Worm (Caenorhabditis elegans) whole organism, L2 larva: ENCODE data around the gene T27C5.10.

Source experiments
- C34F6.9 ChIP-seq: fragments of 150-350 bp; optimal IDR thresholded peaks from 2 replicates; lab custom pipeline; 2014; ENCODE audit warnings: missing biosample characterization, missing genetic modification characterization
- F13H6.1 ChIP-seq: sonication (generic microtip); optimal IDR thresholded peaks from 2 replicates; lab custom pipeline; 2016; ENCODE audit warnings: missing genetic modification characterization, missing compliant biosample characterization
- R02D3.7 ChIP-seq: fragments of 150-350 bp; optimal IDR thresholded peaks from 2 replicates; lab custom pipeline; 2014; ENCODE audit warnings: missing biosample characterization, missing genetic modification characterization
- alr-1 ChIP-seq: fragments of 150-350 bp; optimal IDR thresholded peaks from 2 replicates; lab custom pipeline; 2014; ENCODE audit warnings: missing biosample characterization, missing genetic modification characterization
- ama-1 ChIP-seq: fragments of 150-350 bp; optimal IDR thresholded peaks from 2 replicates; lab custom pipeline; 2018; ENCODE audit warnings: inconsistent platforms
- blmp-1 ChIP-seq: sonication (generic microtip); optimal IDR thresholded peaks from 2 replicates; lab custom pipeline; 2017; ENCODE audit warnings: missing genetic modification characterization, mild to moderate bottlenecking, missing compliant biosample characterization, antibody characterized with exemption, moderate library complexity; ENCODE audit not compliant: insufficient read depth
- ceh-82 ChIP-seq: fragments of 150-350 bp; optimal IDR thresholded peaks from 2 replicates; lab custom pipeline; 2014; ENCODE audit warnings: missing biosample characterization, missing genetic modification characterization
- crh-2 ChIP-seq: sonication (generic microtip); optimal IDR thresholded peaks from 2 replicates; lab custom pipeline; 2017; ENCODE audit warnings: missing biosample characterization, missing genetic modification characterization
- dmd-4 ChIP-seq: sonication (generic microtip); optimal IDR thresholded peaks from 2 replicates; lab custom pipeline; 2017; ENCODE audit warnings: missing biosample characterization, missing genetic modification characterization
- egl-27 ChIP-seq: sonication (generic microtip); optimal IDR thresholded peaks from 3 replicates; lab custom pipeline; 2017; ENCODE audit warnings: missing biosample characterization, missing genetic modification reagents, missing genetic modification characterization
- elt-1 ChIP-seq: fragments of 150-350 bp; optimal IDR thresholded peaks from 2 replicates; lab custom pipeline; 2014; ENCODE audit warnings: missing biosample characterization, missing genetic modification characterization
- fos-1 ChIP-seq: fragments of 150-350 bp; optimal IDR thresholded peaks from 2 replicates; lab custom pipeline; 2014; ENCODE audit warnings: missing biosample characterization, missing genetic modification characterization
- lin-11 ChIP-seq: fragments of 150-350 bp; sonication (generic microtip); optimal IDR thresholded peaks from 2 replicates; lab custom pipeline; 2014; ENCODE audit warnings: missing biosample characterization, missing genetic modification characterization, inconsistent platforms, mixed read lengths
- lin-13 ChIP-seq: fragments of 150-350 bp; optimal IDR thresholded peaks from 2 replicates; lab custom pipeline; 2014; ENCODE audit warnings: missing biosample characterization, missing genetic modification reagents, missing genetic modification characterization
- lin-39 ChIP-seq: fragments of 150-350 bp; optimal IDR thresholded peaks from 2 replicates; lab custom pipeline; 2014; ENCODE audit warnings: missing biosample characterization, missing genetic modification reagents, missing genetic modification characterization
- lsy-2 ChIP-seq, 2 experiments: fragments of 150-350 bp in 1 of 2; sonication (generic microtip) in 1 of 2; optimal IDR thresholded peaks; 2 replicates each; lab custom pipeline; 2014 to 2017; ENCODE audit warnings: missing biosample characterization in 2 of 2, missing genetic modification characterization in 2 of 2
- mab-5 ChIP-seq: fragments of 150-350 bp; optimal IDR thresholded peaks from 2 replicates; lab custom pipeline; 2014; ENCODE audit warnings: missing biosample characterization, missing genetic modification characterization
- mbf-1 ChIP-seq: sonication (generic microtip); optimal IDR thresholded peaks from 2 replicates; lab custom pipeline; 2017; ENCODE audit warnings: missing biosample characterization, missing genetic modification characterization
- nhr-10 ChIP-seq: sonication (generic microtip); optimal IDR thresholded peaks from 2 replicates; lab custom pipeline; 2017; ENCODE audit warnings: missing biosample characterization, missing genetic modification characterization
- nhr-11 ChIP-seq: fragments of 150-350 bp; optimal IDR thresholded peaks from 2 replicates; lab custom pipeline; 2014; ENCODE audit warnings: missing biosample characterization, missing genetic modification characterization
- nhr-12 ChIP-seq: fragments of 150-350 bp; optimal IDR thresholded peaks from 2 replicates; lab custom pipeline; 2014; ENCODE audit warnings: missing biosample characterization, missing genetic modification characterization
- nhr-129 ChIP-seq: fragments of 150-350 bp; optimal IDR thresholded peaks from 2 replicates; lab custom pipeline; 2014; ENCODE audit warnings: missing biosample characterization, missing genetic modification characterization
- nhr-21 ChIP-seq: fragments of 150-350 bp; optimal IDR thresholded peaks from 2 replicates; lab custom pipeline; 2014; ENCODE audit warnings: missing biosample characterization, missing genetic modification characterization
- nhr-23 ChIP-seq: fragments of 150-350 bp; optimal IDR thresholded peaks from 2 replicates; lab custom pipeline; 2014; ENCODE audit warnings: missing biosample characterization, missing genetic modification reagents, missing genetic modification characterization
- nhr-237 ChIP-seq: fragments of 150-350 bp; optimal IDR thresholded peaks from 2 replicates; lab custom pipeline; 2014; ENCODE audit warnings: missing biosample characterization, missing genetic modification characterization
- nhr-25 ChIP-seq: fragments of 150-350 bp; sonication (generic microtip); optimal IDR thresholded peaks from 3 replicates; lab custom pipeline; 2014; ENCODE audit warnings: missing biosample characterization, missing genetic modification characterization
- nhr-6 ChIP-seq: fragments of 150-350 bp; optimal IDR thresholded peaks from 2 replicates; lab custom pipeline; 2014; ENCODE audit warnings: missing biosample characterization, missing genetic modification characterization
- nhr-77 ChIP-seq: fragments of 150-350 bp; optimal IDR thresholded peaks from 2 replicates; lab custom pipeline; 2014; ENCODE audit warnings: missing biosample characterization, missing genetic modification characterization
- peb-1 ChIP-seq: fragments of 150-350 bp; optimal IDR thresholded peaks from 2 replicates; lab custom pipeline; 2014; ENCODE audit warnings: missing biosample characterization, missing genetic modification characterization
- sem-4 ChIP-seq: fragments of 150-350 bp; optimal IDR thresholded peaks from 2 replicates; lab custom pipeline; 2014; ENCODE audit warnings: missing biosample characterization, missing genetic modification reagents, missing genetic modification characterization
- skn-1 ChIP-seq: sonication (generic microtip); optimal IDR thresholded peaks from 2 replicates; lab custom pipeline; 2017; ENCODE audit warnings: missing biosample characterization, missing genetic modification characterization
- sma-9 ChIP-seq, 2 experiments: fragments of 150-350 bp in 1 of 2; sonication (generic microtip) in 1 of 2; optimal IDR thresholded peaks; 2 replicates each; lab custom pipeline; 2014 to 2016; ENCODE audit warnings: missing genetic modification characterization in 2 of 2, mild to moderate bottlenecking in 1 of 2, missing biosample characterization in 1 of 2, missing compliant biosample characterization in 1 of 2, missing genetic modification reagents in 1 of 2, moderate library complexity in 1 of 2
- snpc-4 ChIP-seq: fragments of 150-350 bp; optimal IDR thresholded peaks from 2 replicates; lab custom pipeline; 2014; ENCODE audit warnings: missing biosample characterization, missing genetic modification characterization
- unc-39 ChIP-seq: fragments of 150-350 bp; optimal IDR thresholded peaks from 2 replicates; lab custom pipeline; 2014; ENCODE audit warnings: missing biosample characterization, missing genetic modification characterization
- unc-55 ChIP-seq: fragments of 150-350 bp; sonication (generic microtip); optimal IDR thresholded peaks from 3 replicates; lab custom pipeline; 2014; ENCODE audit warnings: missing biosample characterization, missing genetic modification reagents, missing genetic modification characterization
- unc-62 ChIP-seq: fragments of 150-350 bp; optimal IDR thresholded peaks from 2 replicates; lab custom pipeline; 2014; ENCODE audit warnings: missing biosample characterization, missing genetic modification reagents, missing genetic modification characterization
- ztf-1 ChIP-seq: fragments of 200-800 bp; sonication (Bioruptor generic); conservative IDR thresholded peaks from 2 replicates; pipeline ENCODE4 v1.3.6; 2022; ENCODE audit warnings: missing genetic modification characterization, missing compliant biosample characterization
- ztf-4 ChIP-seq: fragments of 150-350 bp; optimal IDR thresholded peaks from 2 replicates; lab custom pipeline; 2014; ENCODE audit warnings: missing biosample characterization, missing genetic modification characterization

T27C5.10 gene

DNA sequence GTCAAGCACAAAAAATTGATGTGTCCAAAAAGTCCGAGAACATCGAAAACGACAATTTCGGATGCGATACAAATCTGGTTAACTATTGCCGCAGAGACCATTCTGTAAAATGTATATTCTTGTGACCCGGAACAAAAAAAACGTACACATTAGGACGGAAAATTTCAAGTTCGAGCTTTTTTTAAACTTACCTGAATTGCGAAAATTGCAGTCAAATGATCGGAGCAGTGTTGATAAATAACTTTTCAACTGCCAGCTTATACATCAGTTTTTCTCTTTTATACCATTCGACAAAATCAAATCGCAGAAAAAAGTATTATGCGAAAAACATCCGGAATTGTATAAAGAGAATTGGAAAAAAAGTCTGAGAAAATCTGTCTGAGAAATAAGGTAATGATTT lies 8.4 kb upstream of the T27C5.10 start, which contains the start of gene srsx-2:
Gene srsx-2 (minus strand): TSS at position 101 of the 400 bp plus-strand sequence.
- TF ChIP-seq snpc-4: no peak
- no peak for TF ChIP-seq peb-1 (tag; lab: Kevin White, UChicago)
- no peak for TF ChIP-seq nhr-6 (tag; lab: Kevin White, UChicago)

DNA sequence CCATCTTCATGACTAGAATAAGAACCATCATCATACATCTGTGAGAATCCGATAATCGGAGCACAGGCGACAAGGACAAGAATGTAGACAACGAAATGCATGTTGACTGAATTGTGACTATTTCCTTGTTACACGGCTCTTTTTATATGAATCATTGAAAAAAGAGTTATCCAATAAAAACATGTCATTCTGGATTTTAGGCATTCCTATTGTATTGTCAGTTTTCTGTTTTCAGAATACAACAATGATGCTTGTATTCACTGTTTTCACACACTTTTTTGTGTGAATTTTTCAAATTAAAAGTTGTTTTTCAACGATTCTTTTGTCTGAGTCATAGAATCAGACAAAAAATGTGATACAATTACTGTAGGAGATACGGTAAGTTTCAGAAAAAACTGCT lies 6.5 kb upstream of the T27C5.10 start, which contains the start of gene F20E11.18:
Gene F20E11.18 (minus strand): TSS at position 101 of the 400 bp plus-strand sequence.
- no peak for TF ChIP-seq elt-1 (tag; lab: Kevin White, UChicago)
- no peak for TF ChIP-seq alr-1
- TF ChIP-seq sem-4 (tag; lab: Kevin White, UChicago): no peak
- no peak for TF ChIP-seq lin-11 (tag; lab: Kevin White, UChicago)
- no peak for TF ChIP-seq skn-1 (tag; lab: Kevin White, UChicago)
- TF ChIP-seq peb-1 (tag; lab: Kevin White, UChicago): no peak
- no peak for TF ChIP-seq nhr-12 (tag; lab: Kevin White, UChicago)
- TF ChIP-seq nhr-77 (tag; lab: Kevin White, UChicago): no peak
- no peak for TF ChIP-seq lsy-2 (tag; optimal IDR thresholded peaks at IDR 0.05; lab: Kevin White, UChicago)
- TF ChIP-seq egl-27 (tag; lab: Kevin White, UChicago): no peak
- no peak for TF ChIP-seq nhr-21 (tag; lab: Kevin White, UChicago)
- no peak for TF ChIP-seq unc-62 (GFP tag; lab: Kevin White, UChicago)
- TF ChIP-seq ama-1: no peak
- TF ChIP-seq lin-39: no peak
- TF ChIP-seq mbf-1: no peak
- no peak for TF ChIP-seq unc-39 (tag; lab: Kevin White, UChicago)
- TF ChIP-seq sma-9 (GFP tag; optimal IDR thresholded peaks at IDR 0.05; lab: Kevin White, UChicago): no peak
- no peak for TF ChIP-seq sma-9 (tag; optimal IDR thresholded peaks at IDR 0.05; lab: Kevin White, UChicago)
- TF ChIP-seq blmp-1: no peak
- TF ChIP-seq fos-1: no peak

DNA sequence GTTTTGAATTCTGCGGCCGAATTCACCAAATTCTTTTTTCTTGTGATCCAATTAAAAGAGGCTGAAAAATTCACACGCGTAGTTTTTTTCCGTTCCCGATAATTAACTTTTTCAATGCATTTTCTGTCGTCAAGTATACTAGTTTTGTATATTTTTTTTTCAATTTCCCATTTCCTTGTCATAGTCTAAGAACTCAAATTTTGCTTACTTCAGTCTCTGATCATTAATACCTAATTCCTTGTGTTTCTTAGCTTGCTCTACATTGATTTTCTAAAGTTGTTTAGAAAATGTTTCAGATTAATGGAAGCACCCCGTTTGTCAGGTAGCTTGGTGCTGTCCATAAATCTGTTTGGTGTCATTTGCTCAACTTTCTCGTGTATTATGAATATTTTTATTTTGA lies 937 bp upstream of the T27C5.10 start, which contains the start of gene srbc-27:
Gene srbc-27 (plus strand): TSS at position 301 of the 400 bp plus-strand sequence.
- no peak for TF ChIP-seq ama-1
- TF ChIP-seq nhr-77 (tag; lab: Kevin White, UChicago): no peak
- no peak for TF ChIP-seq alr-1
- TF ChIP-seq R02D3.7 (tag; lab: Kevin White, UChicago): no peak
- TF ChIP-seq ceh-82: no peak
- no peak for TF ChIP-seq elt-1 (tag; lab: Kevin White, UChicago)
- no peak for TF ChIP-seq peb-1 (tag; lab: Kevin White, UChicago)
- no peak for TF ChIP-seq skn-1 (tag; lab: Kevin White, UChicago)
- no peak for TF ChIP-seq sem-4 (tag; lab: Kevin White, UChicago)
- TF ChIP-seq lin-39: no peak
- no peak for TF ChIP-seq crh-2
- TF ChIP-seq lin-13 (GFP tag; lab: Kevin White, UChicago): no peak
- TF ChIP-seq dmd-4 (tag; lab: Kevin White, UChicago): no peak
- no peak for TF ChIP-seq nhr-10
- TF ChIP-seq nhr-23 (tag; lab: Kevin White, UChicago): no peak
- TF ChIP-seq, all 48 proteins: peak for 0

DNA sequence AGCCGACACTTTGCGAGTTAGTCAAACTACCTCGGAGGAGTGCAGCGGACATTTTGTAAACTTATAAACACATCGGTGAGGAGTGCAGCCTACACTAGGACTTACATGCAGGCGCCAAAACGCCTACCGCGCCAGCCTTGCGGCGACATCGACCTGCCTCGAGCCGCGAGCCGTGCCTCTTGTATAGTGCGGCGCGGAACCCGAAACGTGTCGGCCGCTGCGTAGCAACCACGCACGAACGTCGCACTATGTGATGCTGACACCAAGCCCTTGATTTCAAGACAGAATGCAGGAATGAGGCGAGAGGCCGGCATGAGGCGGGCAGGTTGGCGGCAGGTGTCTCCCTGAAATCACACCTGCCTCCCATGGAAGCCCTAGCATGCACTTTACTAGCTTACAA lies 704 bp downstream of the T27C5.10 start:
- TF ChIP-seq nhr-77 (tag; lab: Kevin White, UChicago) (no peak), nhr-11 (tag; lab: Kevin White, UChicago) (no peak), nhr-25 (no peak), peb-1 (tag; lab: Kevin White, UChicago) (no peak), nhr-237 (no peak), unc-39 (tag; lab: Kevin White, UChicago) (no peak), nhr-129 (tag; lab: Kevin White, UChicago) (no peak), alr-1 (no peak), unc-62 (GFP tag; lab: Kevin White, UChicago) (no peak), ztf-1 (GFP tag; lab: Robert Waterston, UW) (no peak), ama-1 (no peak), unc-55 (GFP tag; lab: Kevin White, UChicago) (no peak), ztf-4 (no peak), mab-5 (tag; lab: Kevin White, UChicago) (no peak), F13H6.1 (tag; lab: Kevin White, UChicago) (no peak), mbf-1 (no peak), elt-1 (tag; lab: Kevin White, UChicago) (no peak), C34F6.9 (tag; lab: Kevin White, UChicago) (no peak), nhr-12 (tag; lab: Kevin White, UChicago) (no peak)
